Worm (Caenorhabditis elegans) whole organism, L2 larva: ENCODE data around the gene C32A9.1.

Source experiments
- R02D3.7 ChIP-seq: fragments of 150-350 bp; optimal IDR thresholded peaks from 2 replicates; lab custom pipeline; 2014; ENCODE audit warnings: missing biosample characterization, missing genetic modification characterization
- alr-1 ChIP-seq: fragments of 150-350 bp; optimal IDR thresholded peaks from 2 replicates; lab custom pipeline; 2014; ENCODE audit warnings: missing biosample characterization, missing genetic modification characterization
- aly-2 ChIP-seq: fragments of 150-350 bp; optimal IDR thresholded peaks from 2 replicates; lab custom pipeline; 2014; ENCODE audit warnings: missing biosample characterization, missing genetic modification characterization
- ama-1 ChIP-seq: fragments of 150-350 bp; optimal IDR thresholded peaks from 2 replicates; lab custom pipeline; 2018; ENCODE audit warnings: inconsistent platforms
- blmp-1 ChIP-seq: sonication (generic microtip); optimal IDR thresholded peaks from 2 replicates; lab custom pipeline; 2017; ENCODE audit warnings: missing genetic modification characterization, mild to moderate bottlenecking, missing compliant biosample characterization, antibody characterized with exemption, moderate library complexity; ENCODE audit not compliant: insufficient read depth
- elt-1 ChIP-seq: fragments of 150-350 bp; optimal IDR thresholded peaks from 2 replicates; lab custom pipeline; 2014; ENCODE audit warnings: missing biosample characterization, missing genetic modification characterization
- lin-13 ChIP-seq: fragments of 150-350 bp; optimal IDR thresholded peaks from 2 replicates; lab custom pipeline; 2014; ENCODE audit warnings: missing biosample characterization, missing genetic modification reagents, missing genetic modification characterization
- lsy-2 ChIP-seq, 2 experiments: fragments of 150-350 bp in 1 of 2; sonication (generic microtip) in 1 of 2; optimal IDR thresholded peaks; 2 replicates each; lab custom pipeline; 2014 to 2017; ENCODE audit warnings: missing biosample characterization in 2 of 2, missing genetic modification characterization in 2 of 2
- nhr-10 ChIP-seq: sonication (generic microtip); optimal IDR thresholded peaks from 2 replicates; lab custom pipeline; 2017; ENCODE audit warnings: missing biosample characterization, missing genetic modification characterization
- nhr-11 ChIP-seq: fragments of 150-350 bp; optimal IDR thresholded peaks from 2 replicates; lab custom pipeline; 2014; ENCODE audit warnings: missing biosample characterization, missing genetic modification characterization
- nhr-237 ChIP-seq: fragments of 150-350 bp; optimal IDR thresholded peaks from 2 replicates; lab custom pipeline; 2014; ENCODE audit warnings: missing biosample characterization, missing genetic modification characterization
- nhr-6 ChIP-seq: fragments of 150-350 bp; optimal IDR thresholded peaks from 2 replicates; lab custom pipeline; 2014; ENCODE audit warnings: missing biosample characterization, missing genetic modification characterization
- snpc-4 ChIP-seq: fragments of 150-350 bp; optimal IDR thresholded peaks from 2 replicates; lab custom pipeline; 2014; ENCODE audit warnings: missing biosample characterization, missing genetic modification characterization
- unc-39 ChIP-seq: fragments of 150-350 bp; optimal IDR thresholded peaks from 2 replicates; lab custom pipeline; 2014; ENCODE audit warnings: missing biosample characterization, missing genetic modification characterization

DNA sequence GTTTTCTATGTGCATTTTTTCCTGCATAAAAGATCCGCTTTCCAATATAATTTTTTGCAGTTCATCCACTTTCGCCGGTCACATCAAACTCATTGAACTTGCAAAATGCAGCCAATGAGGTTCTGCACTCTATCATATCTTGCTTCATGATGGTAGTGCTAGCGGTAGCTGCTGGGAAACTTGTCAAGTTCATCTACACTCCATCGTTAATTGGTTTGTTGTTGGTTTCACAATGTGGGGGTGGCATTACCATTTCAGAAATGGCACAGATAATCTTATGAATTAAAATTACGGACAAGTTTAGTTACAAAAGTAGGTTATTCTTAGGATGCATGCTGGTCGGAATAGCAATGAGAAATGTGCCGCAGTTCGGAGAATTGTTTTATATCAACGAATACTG lies 14.5 kb upstream of the C32A9.1 start:
- TF ChIP-seq blmp-1 (tag; lab: Kevin White, UChicago): no peak
- TF ChIP-seq aly-2: no peak
- no peak for TF ChIP-seq lsy-2 (tag; optimal IDR thresholded peaks at IDR 0.05; lab: Kevin White, UChicago)
- TF ChIP-seq snpc-4: no peak
- no peak for TF ChIP-seq unc-39 (tag; lab: Kevin White, UChicago)
- no peak for TF ChIP-seq R02D3.7 (tag; lab: Kevin White, UChicago)
- TF ChIP-seq nhr-11 (tag; lab: Kevin White, UChicago): no peak
- no peak for TF ChIP-seq nhr-237 (tag; lab: Kevin White, UChicago)
- TF ChIP-seq alr-1 (tag; lab: Kevin White, UChicago): no peak
- no peak for TF ChIP-seq elt-1 (tag; lab: Kevin White, UChicago)
- no peak for TF ChIP-seq ama-1
- no peak for TF ChIP-seq lin-13 (GFP tag; lab: Kevin White, UChicago)
- no peak for TF ChIP-seq nhr-6
- no peak for TF ChIP-seq nhr-10 (tag; lab: Kevin White, UChicago)
